Worm (Caenorhabditis elegans) whole organism, L3 larva: ENCODE measurements around the gene gpa-10.

Source experiments
- aly-2 ChIP-seq: fragments of 150-350 bp; optimal IDR thresholded peaks from 2 replicates; lab custom pipeline; 2014; ENCODE audit warnings: missing biosample characterization, missing genetic modification characterization
- elt-1 ChIP-seq: fragments of 150-350 bp; optimal IDR thresholded peaks from 2 replicates; lab custom pipeline; 2014; ENCODE audit warnings: missing biosample characterization, missing genetic modification characterization
- elt-3 ChIP-seq, 3 experiments: fragments of 150-350 bp in 1 of 3; sonication (generic microtip) in 2 of 3; optimal IDR thresholded peaks; 2 replicates in 2 of 3; 4 replicates in 1 of 3; lab custom pipeline; 2014 to 2017; ENCODE audit warnings: missing biosample characterization in 3 of 3, missing genetic modification characterization in 3 of 3
- nhr-12 ChIP-seq: fragments of 150-350 bp; optimal IDR thresholded peaks from 2 replicates; lab custom pipeline; 2014; ENCODE audit warnings: missing biosample characterization, missing genetic modification characterization
- nhr-28 ChIP-seq: fragments of 150-350 bp; optimal IDR thresholded peaks from 2 replicates; lab custom pipeline; 2014; ENCODE audit warnings: missing biosample characterization, missing genetic modification characterization
- nhr-43 ChIP-seq: sonication (generic microtip); optimal IDR thresholded peaks from 2 replicates; lab custom pipeline; 2016; ENCODE audit warnings: mild to moderate bottlenecking, missing genetic modification characterization, missing compliant biosample characterization; ENCODE audit not compliant: poor library complexity, severe bottlenecking
- nhr-76 ChIP-seq: fragments of 150-350 bp; sonication (generic microtip); optimal IDR thresholded peaks from 5 replicates; lab custom pipeline; 2014; ENCODE audit warnings: missing biosample characterization, missing genetic modification characterization
- pha-4 ChIP-seq: fragments of 150-350 bp; optimal IDR thresholded peaks from 2 replicates; lab custom pipeline; 2014; ENCODE audit warnings: missing biosample characterization, missing genetic modification reagents, missing genetic modification characterization
- snpc-4 ChIP-seq: fragments of 150-350 bp; optimal IDR thresholded peaks from 2 replicates; lab custom pipeline; 2014; ENCODE audit warnings: missing biosample characterization, missing genetic modification characterization
- unc-39 ChIP-seq: sonication (generic microtip); optimal IDR thresholded peaks from 4 replicates; lab custom pipeline; 2017; ENCODE audit warnings: missing biosample characterization, missing genetic modification characterization

DNA sequence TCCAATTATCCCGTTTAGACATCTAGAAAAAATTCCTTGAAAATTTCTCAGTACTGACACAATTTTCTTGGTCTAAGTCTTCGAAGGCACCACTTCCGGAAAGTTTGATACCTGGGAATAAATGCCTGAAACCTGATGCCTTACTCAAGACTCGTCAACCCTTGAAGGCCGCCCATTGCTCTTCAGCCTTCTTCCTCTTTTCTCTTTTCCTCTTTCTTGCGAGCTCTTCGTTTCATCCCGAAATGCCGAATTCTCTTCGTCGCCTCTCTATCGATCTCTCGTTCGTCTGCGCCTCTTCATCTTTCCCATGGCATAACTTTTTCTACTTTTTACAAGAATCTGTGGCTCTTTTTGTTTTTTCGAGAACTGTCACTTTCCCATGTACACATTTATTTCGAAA lies 39.1 kb upstream of the gpa-10 start:
- TF ChIP-seq aly-2 (tag; lab: Kevin White, UChicago) (no peak), pha-4 (no peak), elt-1 (no peak), nhr-43 (tag; lab: Kevin White, UChicago) (no peak), elt-3 (tag; optimal IDR thresholded peaks at IDR 0.05; lab: Kevin White, UChicago) (no peak), nhr-76 (tag; lab: Kevin White, UChicago) (no peak), nhr-12 (tag; lab: Kevin White, UChicago) (no peak), nhr-28 (tag; lab: Kevin White, UChicago) (no peak), unc-39 (tag; lab: Kevin White, UChicago) (no peak), snpc-4 (no peak)
